Worm (Caenorhabditis elegans) whole organism, midembryonic: ENCODE data around the gene C02F5.5.

Source experiments
- T22C8.4 ChIP-seq: fragments of 200-800 bp; sonication (Bioruptor generic); IDR thresholded peaks from 2 replicates; pipeline ENCODE4 v1.3.6; 2022; ENCODE audit warnings: missing genetic modification characterization, missing compliant biosample characterization
- flt-1 ChIP-seq: fragments of 200-800 bp; sonication (Bioruptor generic); IDR thresholded peaks from 2 replicates; pipeline ENCODE4 v1.3.6; 2022; ENCODE audit warnings: missing genetic modification characterization, missing compliant biosample characterization
- med-1 ChIP-seq: sonication (generic microtip); optimal IDR thresholded peaks from 2 replicates; lab custom pipeline; 2017; ENCODE audit warnings: missing genetic modification characterization, mild to moderate bottlenecking, missing compliant biosample characterization, antibody characterized with exemption, missing genetic modification reagents; ENCODE audit not compliant: insufficient read depth
- ref-1 ChIP-seq: fragments of 200-800 bp; sonication (Bioruptor generic); conservative IDR thresholded peaks from 2 replicates; pipeline ENCODE4 v1.3.6; 2022; ENCODE audit warnings: missing genetic modification reagents, missing genetic modification characterization, missing compliant biosample characterization
- tab-1 ChIP-seq: fragments of 200-800 bp; sonication (Bioruptor generic); IDR thresholded peaks from 2 replicates; pipeline ENCODE4 v1.3.6; 2022; ENCODE audit warnings: missing genetic modification characterization, missing compliant biosample characterization
- ztf-29 ChIP-seq: fragments of 200-800 bp; sonication (Bioruptor generic); IDR thresholded peaks from 2 replicates; pipeline ENCODE4 v1.3.6; 2022; ENCODE audit warnings: missing genetic modification reagents, missing genetic modification characterization, missing compliant biosample characterization

DNA sequence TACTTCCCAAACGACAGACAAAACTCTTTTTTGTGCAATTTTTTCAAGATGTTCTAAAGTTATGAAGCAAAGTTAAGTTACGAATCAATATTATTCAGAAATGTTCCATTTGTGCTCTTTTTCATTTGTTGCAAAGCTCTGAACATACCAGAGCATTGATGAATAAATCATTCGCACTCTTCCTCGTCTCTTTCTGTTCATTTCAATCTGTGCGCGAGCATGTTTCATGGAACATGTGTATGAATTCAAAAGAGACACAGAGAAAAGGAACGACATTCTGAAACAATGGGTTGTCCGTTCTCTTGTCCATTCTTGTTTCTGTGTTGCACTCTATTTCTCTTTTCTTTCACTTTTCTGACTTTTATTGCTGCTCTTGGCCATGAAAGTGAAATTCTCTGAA is 44.4 kb downstream of the C02F5.5 start:
- no peak for TF ChIP-seq flt-1
- TF ChIP-seq ref-1, result no peak
- TF ChIP-seq T22C8.4, result no peak
- TF ChIP-seq tab-1, result no peak
- TF ChIP-seq med-1 (GFP tag; lab: Kevin White, UChicago), result no peak
- no peak for TF ChIP-seq ztf-29
